Fruit fly (Drosophila melanogaster) whole organism, embryonic: ENCODE measurements around the gene Agxt.
A peak's percentile ranks its signal among the peaks of the same experiment; 100 is the strongest.

ENCODE experiments used
- CG10267 ChIP-seq: fragments of 200-800 bp; sonication (Bioruptor generic); optimal IDR thresholded peaks from 2 replicates; lab custom pipeline; 2018; ENCODE audit warnings: missing biosample characterization, mild to moderate bottlenecking, missing genetic modification characterization, moderate library complexity
- CG11504 ChIP-seq: fragments of 200-800 bp; sonication (Bioruptor generic); optimal IDR thresholded peaks from 3 replicates; lab custom pipeline; 2019; ENCODE audit warnings: missing biosample characterization, mild to moderate bottlenecking, missing genetic modification characterization, moderate library complexity
- CG14441 ChIP-seq: fragments of 200-800 bp; sonication (Bioruptor generic); IDR thresholded peaks from 2 replicates; pipeline ENCODE4 v1.3.6; 2022; ENCODE audit warnings: missing biosample characterization, missing genetic modification characterization
- CG17568 ChIP-seq: fragments of 200-800 bp; sonication (Bioruptor generic); optimal IDR thresholded peaks from 2 replicates; lab custom pipeline; 2018; ENCODE audit warnings: missing biosample characterization, mild to moderate bottlenecking, missing genetic modification characterization, moderate library complexity
- CG18599 ChIP-seq: fragments of 200-800 bp; sonication (Bioruptor generic); optimal IDR thresholded peaks from 3 replicates; lab custom pipeline; 2017; ENCODE audit warnings: missing biosample characterization, missing genetic modification characterization, mild to moderate bottlenecking, moderate library complexity, missing genetic modification reagents
- CG2129 ChIP-seq: fragments of 200-800 bp; sonication (Bioruptor generic); IDR thresholded peaks from 2 replicates; pipeline ENCODE4 v1.3.6; 2022; ENCODE audit warnings: missing biosample characterization, missing genetic modification characterization; ENCODE audit not compliant: partially characterized antibody
- CG3281 ChIP-seq: fragments of 200-800 bp; sonication (Bioruptor generic); optimal IDR thresholded peaks from 3 replicates; lab custom pipeline; 2017; ENCODE audit warnings: missing biosample characterization, mild to moderate bottlenecking, missing genetic modification characterization
- CG34422 ChIP-seq: fragments of 200-800 bp; sonication (Bioruptor generic); IDR thresholded peaks from 3 replicates; pipeline ENCODE4 v1.3.6; 2022; ENCODE audit warnings: missing biosample characterization, missing genetic modification characterization
- CG4360 ChIP-seq: fragments of 200-800 bp; sonication (Bioruptor generic); IDR thresholded peaks from 2 replicates; pipeline ENCODE4 v1.3.6; 2022; ENCODE audit warnings: missing biosample characterization, missing genetic modification characterization
- CG43689 ChIP-seq: fragments of 200-800 bp; sonication (Bioruptor generic); IDR thresholded peaks from 2 replicates; pipeline ENCODE4 v1.3.6; 2022; ENCODE audit warnings: missing biosample characterization, missing genetic modification characterization
- CG5953 ChIP-seq: fragments of 200-800 bp; sonication (Bioruptor generic); IDR thresholded peaks from 2 replicates; pipeline ENCODE4 v1.3.6; 2022; ENCODE audit warnings: missing biosample characterization, missing genetic modification characterization
- CG7271 ChIP-seq: fragments of 200-800 bp; sonication (Bioruptor generic); optimal IDR thresholded peaks from 2 replicates; lab custom pipeline; 2018; ENCODE audit warnings: missing biosample characterization, mild to moderate bottlenecking, missing genetic modification characterization, moderate library complexity
- CG7839 ChIP-seq: fragments of 200-800 bp; sonication (Bioruptor generic); optimal IDR thresholded peaks from 3 replicates; lab custom pipeline; 2018; ENCODE audit warnings: missing biosample characterization, mild to moderate bottlenecking, missing genetic modification characterization, moderate library complexity
- CG8089 ChIP-seq: fragments of 200-800 bp; sonication (Bioruptor generic); optimal IDR thresholded peaks from 3 replicates; lab custom pipeline; 2016; ENCODE audit warnings: missing biosample characterization, missing genetic modification characterization
- CG8388 ChIP-seq: fragments of 200-800 bp; sonication (Bioruptor generic); optimal IDR thresholded peaks from 2 replicates; lab custom pipeline; 2019; ENCODE audit warnings: missing biosample characterization, mild to moderate bottlenecking, missing genetic modification characterization, moderate library complexity
- Camta ChIP-seq: fragments of 200-800 bp; sonication (Bioruptor generic); optimal IDR thresholded peaks from 2 replicates; lab custom pipeline; 2016; ENCODE audit warnings: missing biosample characterization, missing genetic modification characterization
- Dad ChIP-seq: fragments of 200-800 bp; sonication (Bioruptor generic); optimal IDR thresholded peaks from 3 replicates; lab custom pipeline; 2016; ENCODE audit warnings: missing biosample characterization, missing genetic modification characterization
- Elba2 ChIP-seq: fragments of 200-800 bp; sonication (Bioruptor generic); optimal IDR thresholded peaks from 3 replicates; lab custom pipeline; 2016; ENCODE audit warnings: missing biosample characterization, missing genetic modification characterization
- Hmr ChIP-seq: fragments of 200-800 bp; sonication (Bioruptor generic); optimal IDR thresholded peaks from 3 replicates; lab custom pipeline; 2017; ENCODE audit warnings: mild to moderate bottlenecking, missing biosample characterization, missing genetic modification reagents, missing genetic modification characterization
- Neu2 ChIP-seq: fragments of 200-800 bp; sonication (Bioruptor generic); optimal IDR thresholded peaks from 3 replicates; lab custom pipeline; 2016; ENCODE audit warnings: missing biosample characterization, missing genetic modification characterization, borderline replicate concordance
- Ravus ChIP-seq: fragments of 200-800 bp; sonication (Bioruptor generic); IDR thresholded peaks from 2 replicates; pipeline ENCODE4 v1.3.6; 2022; ENCODE audit warnings: missing biosample characterization, missing genetic modification characterization
- Rfx ChIP-seq: fragments of 200-800 bp; sonication (Bioruptor generic); IDR thresholded peaks from 2 replicates; pipeline ENCODE4 v1.3.6; 2022; ENCODE audit warnings: missing biosample characterization, missing genetic modification characterization
- Stat92E ChIP-seq, 3 experiments: fragments of >200 bp in 2 of 3; fragments of 200-800 bp in 1 of 3; sonication (Bioruptor generic) in 1 of 3; optimal IDR thresholded peaks; 2 replicates each; lab custom pipeline; 2017 to 2019; ENCODE audit warnings: missing biosample characterization in 3 of 3, missing genetic modification characterization in 3 of 3, mild to moderate bottlenecking in 1 of 3, moderate library complexity in 1 of 3
- Vsx1 ChIP-seq: fragments of 200-800 bp; sonication (Bioruptor generic); optimal IDR thresholded peaks from 2 replicates; lab custom pipeline; 2017; ENCODE audit warnings: missing biosample characterization, mild to moderate bottlenecking, missing genetic modification characterization, missing genetic modification reagents
- Xbp1 ChIP-seq: fragments of 200-800 bp; sonication (Bioruptor generic); optimal IDR thresholded peaks from 3 replicates; lab custom pipeline; 2016; ENCODE audit warnings: missing biosample characterization, mild to moderate bottlenecking, missing genetic modification characterization
- amos ChIP-seq: fragments of 200-800 bp; sonication (Bioruptor generic); IDR thresholded peaks from 2 replicates; pipeline ENCODE4 v1.3.6; 2022; ENCODE audit warnings: missing biosample characterization, missing genetic modification characterization; ENCODE audit not compliant: partially characterized antibody
- ase ChIP-seq: fragments of 200-800 bp; sonication (Bioruptor generic); IDR thresholded peaks from 3 replicates; pipeline ENCODE4 v1.3.6; 2022; ENCODE audit warnings: missing biosample characterization, missing genetic modification characterization
- bab2 ChIP-seq: fragments of 200-800 bp; sonication (Bioruptor generic); optimal IDR thresholded peaks from 2 replicates; lab custom pipeline; 2016; ENCODE audit warnings: missing biosample characterization, missing genetic modification characterization
- bcd ChIP-seq: fragments of 200-800 bp; sonication (Bioruptor generic); optimal IDR thresholded peaks from 2 replicates; lab custom pipeline; 2017; ENCODE audit warnings: missing biosample characterization, mild to moderate bottlenecking, missing genetic modification characterization
- chinmo ChIP-seq: fragments of 200-800 bp; sonication (Bioruptor generic); IDR thresholded peaks from 4 replicates; pipeline ENCODE4 v1.3.6; 2022; ENCODE audit warnings: missing biosample characterization, missing genetic modification characterization; ENCODE audit not compliant: partially characterized antibody
- crol ChIP-seq: fragments of 200-800 bp; sonication (Bioruptor generic); IDR thresholded peaks from 2 replicates; pipeline ENCODE4 v1.3.6; 2022; ENCODE audit warnings: missing biosample characterization, missing genetic modification characterization
- dpn ChIP-seq, 2 experiments: fragments of 200-800 bp; sonication (Bioruptor generic); optimal IDR thresholded peaks; 3 replicates each; lab custom pipeline; 2016; ENCODE audit warnings: missing biosample characterization in 2 of 2, missing genetic modification characterization in 2 of 2
- ems ChIP-seq: fragments of 200-800 bp; sonication (Bioruptor generic); optimal IDR thresholded peaks from 3 replicates; lab custom pipeline; 2016; ENCODE audit warnings: missing biosample characterization, missing genetic modification characterization
- gce ChIP-seq: fragments of 200-800 bp; sonication (Bioruptor generic); IDR thresholded peaks from 3 replicates; pipeline ENCODE4 v1.3.6; 2022; ENCODE audit warnings: missing biosample characterization, missing genetic modification characterization
- grau ChIP-seq: fragments of 200-800 bp; optimal IDR thresholded peaks from 3 replicates; lab custom pipeline; 2019; ENCODE audit warnings: missing biosample characterization, mild to moderate bottlenecking, missing genetic modification characterization, moderate library complexity
- grn ChIP-seq: fragments of 200-800 bp; sonication (Bioruptor generic); optimal IDR thresholded peaks from 3 replicates; lab custom pipeline; 2017; ENCODE audit warnings: missing biosample characterization, missing genetic modification characterization
- hbn ChIP-seq: fragments of 200-800 bp; sonication (Bioruptor generic); IDR thresholded peaks from 2 replicates; pipeline ENCODE4 v1.3.6; 2022; ENCODE audit warnings: missing biosample characterization, missing genetic modification characterization; ENCODE audit not compliant: partially characterized antibody
- insv ChIP-seq, 2 experiments: fragments of 200-800 bp; sonication (Bioruptor generic); optimal IDR thresholded peaks; 3 replicates each; lab custom pipeline; 2016 to 2018; ENCODE audit warnings: missing biosample characterization in 2 of 2, missing genetic modification characterization in 2 of 2
- jigr1 ChIP-seq: fragments of 200-800 bp; sonication (Bioruptor generic); IDR thresholded peaks from 3 replicates; pipeline ENCODE4 v1.3.6; 2022; ENCODE audit warnings: missing biosample characterization, missing genetic modification characterization
- kah ChIP-seq: fragments of 200-800 bp; sonication (Bioruptor generic); optimal IDR thresholded peaks from 2 replicates; lab custom pipeline; 2018; ENCODE audit warnings: missing biosample characterization, mild to moderate bottlenecking, missing genetic modification characterization
- klu ChIP-seq: fragments of 200-800 bp; sonication (Bioruptor generic); IDR thresholded peaks from 2 replicates; pipeline ENCODE4 v1.3.6; 2022; ENCODE audit warnings: missing biosample characterization, missing genetic modification characterization
- mam ChIP-seq: fragments of 200-800 bp; sonication (Bioruptor generic); optimal IDR thresholded peaks from 3 replicates; lab custom pipeline; 2016; ENCODE audit warnings: missing biosample characterization, missing genetic modification characterization
- mld ChIP-seq: fragments of 200-800 bp; sonication (Bioruptor generic); IDR thresholded peaks from 3 replicates; pipeline ENCODE4 v1.3.6; 2022; ENCODE audit warnings: missing biosample characterization, missing genetic modification characterization; ENCODE audit not compliant: partially characterized antibody
- peb ChIP-seq: fragments of 200-800 bp; sonication (Bioruptor generic); IDR thresholded peaks from 2 replicates; pipeline ENCODE4 v1.3.6; 2022; ENCODE audit warnings: missing biosample characterization, missing genetic modification characterization
- pros ChIP-seq: fragments of 200-800 bp; sonication (Bioruptor generic); optimal IDR thresholded peaks from 3 replicates; lab custom pipeline; 2019; ENCODE audit warnings: missing biosample characterization, mild to moderate bottlenecking, missing genetic modification characterization, moderate library complexity
- rib ChIP-seq: fragments of 200-800 bp; sonication (Bioruptor generic); IDR thresholded peaks from 2 replicates; pipeline ENCODE4 v1.3.6; 2022; ENCODE audit warnings: missing biosample characterization, missing genetic modification characterization
- sug ChIP-seq: fragments of 200-800 bp; optimal IDR thresholded peaks from 2 replicates; lab custom pipeline; 2019; ENCODE audit warnings: missing biosample characterization, mild to moderate bottlenecking, missing genetic modification characterization, moderate library complexity
- trh ChIP-seq: fragments of 200-800 bp; sonication (Bioruptor generic); optimal IDR thresholded peaks from 2 replicates; lab custom pipeline; 2016; ENCODE audit warnings: missing biosample characterization, missing genetic modification characterization
- ttk ChIP-seq: fragments of 200-800 bp; sonication (Bioruptor generic); IDR thresholded peaks from 2 replicates; pipeline ENCODE4 v2.1.2; 2022; ENCODE audit warnings: missing biosample characterization, missing genetic modification characterization
- zfh1 ChIP-seq: fragments of 200-800 bp; sonication (Bioruptor generic); IDR thresholded peaks from 3 replicates; pipeline ENCODE4 v1.3.6; 2022; ENCODE audit warnings: missing biosample characterization, missing genetic modification characterization

Gene Agxt

DNA sequence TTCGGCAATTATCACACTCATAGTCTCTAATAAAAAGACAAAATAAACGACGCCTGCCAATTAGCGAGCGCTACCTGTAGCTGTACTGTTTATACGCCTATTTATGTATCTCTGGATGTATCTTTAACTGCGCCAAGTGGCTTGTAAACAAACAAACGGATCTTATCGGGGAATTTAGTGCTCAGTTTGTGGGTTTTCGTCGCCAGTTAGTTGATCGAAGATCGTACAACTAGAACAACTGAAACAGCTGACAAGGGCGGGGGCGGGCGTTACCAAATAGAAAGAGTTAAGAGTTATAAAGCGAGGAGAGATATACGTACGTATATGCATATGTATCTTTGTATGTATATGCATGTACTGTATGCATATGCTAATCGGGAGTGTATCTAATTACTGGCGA, 18.2 kb downstream of the Agxt start (continued):
- no peak for TF ChIP-seq CG5953 (GFP tag; lab: Robert Waterston, UW)
- no peak for TF ChIP-seq CG8089 (GFP tag; lab: Kevin White, UChicago)
- TF ChIP-seq CG43689 (GFP tag; lab: Robert Waterston, UW) = no peak
- no peak for TF ChIP-seq kah (GFP tag; lab: Kevin White, UChicago)
- no peak for TF ChIP-seq CG7271 (tag; lab: Kevin White, UChicago)
- no peak for TF ChIP-seq ttk
- peak; percentile 37 for TF ChIP-seq CG3281 (GFP tag; lab: Kevin White, UChicago)
- peak; percentile 64 for TF ChIP-seq grau (tag; lab: Kevin White, UChicago)
- no peak for TF ChIP-seq Neu2 (GFP tag; lab: Kevin White, UChicago)
- no peak for TF ChIP-seq pros
- TF ChIP-seq CG34422 (GFP tag; lab: Robert Waterston, UW) = no peak
- no peak for TF ChIP-seq Ravus (GFP tag; lab: Robert Waterston, UW)
- no peak for TF ChIP-seq amos (GFP tag; lab: Robert Waterston, UW)
- no peak for TF ChIP-seq dpn (GFP tag; optimal IDR thresholded peaks at IDR 0.05; lab: Kevin White, UChicago)
- TF ChIP-seq mam (GFP tag; lab: Kevin White, UChicago) = no peak
- peak; percentile 49 for TF ChIP-seq grn
- TF ChIP-seq CG18599 (GFP tag; lab: Kevin White, UChicago) = no peak
- no peak for TF ChIP-seq Xbp1
- 0 out of 4 replicates have a peak, but pooled peaks have one; percentile 27 for TF ChIP-seq chinmo (GFP tag; lab: Robert Waterston, UW)
- no peak for TF ChIP-seq Dad
- TF ChIP-seq ase (GFP tag; lab: Robert Waterston, UW) = no peak
- no peak for TF ChIP-seq ems (GFP tag; lab: Kevin White, UChicago)
- no peak for TF ChIP-seq Rfx (GFP tag; lab: Robert Waterston, UW)
- no peak for TF ChIP-seq klu (GFP tag; lab: Robert Waterston, UW)
- TF ChIP-seq jigr1 = no peak

- TF ChIP-seq CG2129 (GFP tag; lab: Robert Waterston, UW) (no peak), CG8388 (GFP tag; lab: Kevin White, UChicago) (peak; percentile 84), bab2 (peak; percentile 96), CG34422 (GFP tag; lab: Robert Waterston, UW) (peak; percentile 97), CG14441 (GFP tag; lab: Robert Waterston, UW) (peak; percentile 96), Elba2 (peak; percentile 67), CG17568 (GFP tag; lab: Kevin White, UChicago) (peak; percentile 84), rib (GFP tag; lab: Robert Waterston, UW) (peak; percentile 96), Vsx1 (GFP tag; lab: Kevin White, UChicago) (peak; percentile 78), Hmr (GFP tag; lab: Kevin White, UChicago) (peak; percentile 94), crol (GFP tag; lab: Robert Waterston, UW) (peak; percentile 57), gce (GFP tag; lab: Robert Waterston, UW) (peak; percentile 92), insv (GFP tag; optimal IDR thresholded peaks at IDR 0.05; lab: Kevin White, UChicago) (peak; percentile 37 to 62), sug (tag; lab: Kevin White, UChicago) (peak; percentile 92), peb (peak; percentile 88), CG10267 (tag; lab: Kevin White, UChicago) (peak; percentile 90), Stat92E (GFP tag; optimal IDR thresholded peaks at IDR 0.05; lab: Kevin White, UChicago) (peak in 1 of 3 experiments; percentile 66), mld (GFP tag; lab: Robert Waterston, UW) (no peak), hbn (no peak), bcd (GFP tag; lab: Kevin White, UChicago) (peak; percentile 96), CG7839 (peak; percentile 96), CG4360 (peak; percentile 76), trh (peak; percentile 79), Camta (GFP tag; lab: Kevin White, UChicago) (peak; percentile 92), CG11504 (peak; percentile 92), zfh1 (GFP tag; lab: Robert Waterston, UW) (peak; percentile 97)
Observed at dm6 chrX:6549428-6550117, 20.8 kb downstream of the Agxt start.
